Fruit fly (Drosophila melanogaster): ENCODE results near the gene Jhbp1.

dm6 chr3R:4970415-4971140 is 5.3 kb downstream of the Jhbp1 start:
- TF ChIP-seq EcR (GFP tag; optimal IDR thresholded peaks at IDR 0.05), result peak; percentile 10
- no peak for TF ChIP-seq CG9948 (tag; optimal IDR thresholded peaks at IDR 0.05)
- no peak for TF ChIP-seq CG32121 (GFP tag; IDR thresholded peaks at IDR 0.05)
- no peak for TF ChIP-seq CG14655 (GFP tag; optimal IDR thresholded peaks at IDR 0.05)
- no peak for TF ChIP-seq rn (GFP tag; IDR thresholded peaks at IDR 0.05)
- TF ChIP-seq D1 (tag; optimal IDR thresholded peaks at IDR 0.05), result peak; percentile 79
- no peak for TF ChIP-seq CG8301 (tag; optimal IDR thresholded peaks at IDR 0.05)
- TF ChIP-seq CG8159 (tag; optimal IDR thresholded peaks at IDR 0.05), result no peak
- no peak for TF ChIP-seq fd96Ca (GFP tag; IDR thresholded peaks at IDR 0.05)
